Worm (Caenorhabditis elegans) whole organism, mixed stage, embryonic: ENCODE results near the gene jmjd-3.2.

ENCODE experiments used
- bed-3 ChIP-seq: fragments of 200-800 bp; sonication (Bioruptor generic); optimal IDR thresholded peaks from 3 replicates; lab custom pipeline; 2018; ENCODE audit warnings: mild to moderate bottlenecking, missing genetic modification characterization, moderate library complexity, missing compliant biosample characterization
- elt-3 ChIP-seq: fragments of 150-350 bp; optimal IDR thresholded peaks from 2 replicates; lab custom pipeline; 2014; ENCODE audit warnings: missing biosample characterization, missing genetic modification characterization
- zip-8 ChIP-seq: fragments of 150-350 bp; optimal IDR thresholded peaks from 2 replicates; lab custom pipeline; 2014; ENCODE audit warnings: missing biosample characterization, missing genetic modification characterization
- ztf-11 ChIP-seq: fragments of 150-350 bp; optimal IDR thresholded peaks from 2 replicates; lab custom pipeline; 2014; ENCODE audit warnings: missing biosample characterization, missing genetic modification characterization

DNA sequence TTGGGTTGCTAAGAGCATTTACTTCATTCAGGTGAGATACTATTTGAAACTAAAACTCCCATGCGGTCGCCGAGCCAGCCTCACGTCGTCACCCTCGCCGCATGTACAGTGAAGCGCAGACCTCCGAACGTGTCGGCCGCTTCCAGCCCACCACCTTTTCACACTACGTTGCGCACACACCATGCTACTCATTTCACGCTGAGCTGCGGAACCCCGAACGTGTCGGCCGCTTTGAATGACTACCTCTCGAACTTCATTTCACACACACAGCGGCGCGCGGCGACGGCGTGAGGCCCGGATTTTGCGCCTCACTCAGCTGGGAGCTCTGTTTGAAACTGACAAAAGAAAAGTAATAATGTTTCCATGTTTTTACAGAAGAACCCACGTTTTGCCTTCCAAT lies 33.6 kb downstream of the jmjd-3.2 start:
- TF ChIP-seq elt-3 (no peak), zip-8 (tag; lab: Kevin White, UChicago) (no peak), bed-3 (no peak), ztf-11 (no peak)
